Fruit fly (Drosophila melanogaster) whole organism, embryonic: ENCODE data around the gene Unc50.

Experiments
- Antp ChIP-seq: fragments of 200-800 bp; sonication (Bioruptor generic); optimal IDR thresholded peaks from 3 replicates; lab custom pipeline; 2016; ENCODE audit warnings: missing biosample characterization, missing genetic modification characterization
- Atf-2 ChIP-seq: fragments of 200-800 bp; sonication (Bioruptor generic); optimal IDR thresholded peaks from 2 replicates; lab custom pipeline; 2016; ENCODE audit warnings: missing biosample characterization, missing genetic modification characterization
- Atf6 ChIP-seq: fragments of 200-800 bp; sonication (Bioruptor generic); IDR thresholded peaks from 2 replicates; pipeline ENCODE4 v1.3.6; 2022; ENCODE audit warnings: missing biosample characterization, missing genetic modification characterization
- B-H1 ChIP-seq: fragments of 200-800 bp; sonication (Bioruptor generic); IDR thresholded peaks from 3 replicates; pipeline ENCODE4 v1.3.6; 2022; ENCODE audit warnings: missing biosample characterization, missing genetic modification characterization
- B-H2 ChIP-seq: fragments of 200-800 bp; sonication (Bioruptor generic); optimal IDR thresholded peaks from 2 replicates; lab custom pipeline; 2018; ENCODE audit warnings: missing biosample characterization, mild to moderate bottlenecking, missing genetic modification characterization
- CG10366 ChIP-seq: fragments of 200-800 bp; sonication (Bioruptor generic); IDR thresholded peaks from 2 replicates; pipeline ENCODE4 v1.3.6; 2022; ENCODE audit warnings: missing biosample characterization, missing genetic modification characterization
- CG11247 ChIP-seq: fragments of 200-800 bp; sonication (Bioruptor generic); IDR thresholded peaks from 2 replicates; pipeline ENCODE4 v1.3.6; 2022; ENCODE audit warnings: missing biosample characterization, missing genetic modification characterization
- CG14050 ChIP-seq: fragments of 200-800 bp; sonication (Bioruptor generic); IDR thresholded peaks from 3 replicates; pipeline ENCODE4 v1.3.6; 2022; ENCODE audit warnings: missing biosample characterization, missing genetic modification characterization
- CG14710 ChIP-seq: fragments of 200-800 bp; sonication (Bioruptor generic); optimal IDR thresholded peaks from 3 replicates; lab custom pipeline; 2019; ENCODE audit warnings: missing biosample characterization, mild to moderate bottlenecking, missing genetic modification characterization, moderate library complexity
- CG1529 ChIP-seq: fragments of 200-800 bp; sonication (Bioruptor generic); optimal IDR thresholded peaks from 3 replicates; lab custom pipeline; 2018; ENCODE audit warnings: missing biosample characterization, missing genetic modification characterization
- CG16813 ChIP-seq: fragments of 200-800 bp; sonication (Bioruptor generic); IDR thresholded peaks from 3 replicates; pipeline ENCODE4 v1.3.6; 2022; ENCODE audit warnings: missing biosample characterization, missing genetic modification characterization; ENCODE audit not compliant: partially characterized antibody
- CG30403 ChIP-seq: fragments of 200-800 bp; sonication (Bioruptor generic); optimal IDR thresholded peaks from 3 replicates; lab custom pipeline; 2016; ENCODE audit warnings: missing biosample characterization, missing genetic modification characterization
- CG3065 ChIP-seq: fragments of 200-800 bp; sonication (Bioruptor generic); optimal IDR thresholded peaks from 2 replicates; lab custom pipeline; 2016; ENCODE audit warnings: missing biosample characterization, missing genetic modification characterization
- CG4360 ChIP-seq: fragments of 200-800 bp; sonication (Bioruptor generic); IDR thresholded peaks from 2 replicates; pipeline ENCODE4 v1.3.6; 2022; ENCODE audit warnings: missing biosample characterization, missing genetic modification characterization
- CG7556 ChIP-seq: fragments of 200-800 bp; sonication (Bioruptor generic); optimal IDR thresholded peaks from 2 replicates; lab custom pipeline; 2017; ENCODE audit warnings: missing biosample characterization, mild to moderate bottlenecking, missing genetic modification characterization
- CG9609 ChIP-seq: fragments of 200-800 bp; sonication (Bioruptor generic); optimal IDR thresholded peaks from 3 replicates; lab custom pipeline; 2016; ENCODE audit warnings: missing biosample characterization, missing genetic modification characterization
- CkIIα-i1 ChIP-seq: fragments of 200-800 bp; sonication (Bioruptor generic); IDR thresholded peaks from 2 replicates; pipeline ENCODE4 v1.3.6; 2022; ENCODE audit warnings: missing biosample characterization, missing genetic modification characterization
- CoRest ChIP-seq: fragments of 200-800 bp; sonication (Bioruptor generic); optimal IDR thresholded peaks from 3 replicates; lab custom pipeline; 2018; ENCODE audit warnings: missing biosample characterization, mild to moderate bottlenecking, missing genetic modification characterization, moderate library complexity
- Dip2 ChIP-seq: fragments of 200-800 bp; sonication (Bioruptor generic); IDR thresholded peaks from 2 replicates; pipeline ENCODE4 v1.3.6; 2022; ENCODE audit warnings: missing biosample characterization, missing genetic modification characterization
- E2f2 ChIP-seq: fragments of 200-800 bp; sonication (Bioruptor generic); IDR thresholded peaks from 2 replicates; pipeline ENCODE4 v1.3.6; 2022; ENCODE audit warnings: missing biosample characterization, missing genetic modification characterization
- Ets97D ChIP-seq: fragments of 200-800 bp; sonication (Bioruptor generic); optimal IDR thresholded peaks from 3 replicates; lab custom pipeline; 2016; ENCODE audit warnings: missing biosample characterization, missing genetic modification characterization
- Trl ChIP-seq, 3 experiments: fragments of >200 bp in 2 of 3; fragments of 200-800 bp in 1 of 3; sonication (Bioruptor generic) in 1 of 3; optimal IDR thresholded peaks; 2 replicates in 1 of 3; 3 replicates in 2 of 3; lab custom pipeline; 2016 to 2017; ENCODE audit warnings: missing biosample characterization in 1 of 3, missing genetic modification characterization in 1 of 3
- Usf ChIP-seq: fragments of 200-800 bp; sonication (Bioruptor generic); optimal IDR thresholded peaks from 2 replicates; lab custom pipeline; 2017; ENCODE audit warnings: missing genotype, missing biosample characterization, missing genetic modification characterization
- az2 ChIP-seq: fragments of 200-800 bp; sonication (Bioruptor generic); optimal IDR thresholded peaks from 3 replicates; lab custom pipeline; 2016; ENCODE audit warnings: missing biosample characterization, missing genetic modification characterization
- btn ChIP-seq: fragments of 200-800 bp; sonication (Bioruptor generic); optimal IDR thresholded peaks from 2 replicates; lab custom pipeline; 2016; ENCODE audit warnings: missing biosample characterization, missing genetic modification characterization
- cas ChIP-seq: fragments of 200-800 bp; sonication (Bioruptor generic); IDR thresholded peaks from 2 replicates; pipeline ENCODE4 v1.3.6; 2022; ENCODE audit warnings: missing biosample characterization, missing genetic modification characterization
- cato ChIP-seq: fragments of 200-800 bp; sonication (Bioruptor generic); optimal IDR thresholded peaks from 2 replicates; lab custom pipeline; 2016; ENCODE audit warnings: missing biosample characterization, missing genetic modification characterization, borderline replicate concordance
- corto ChIP-seq: fragments of 200-800 bp; sonication (Bioruptor generic); optimal IDR thresholded peaks from 2 replicates; lab custom pipeline; 2016; ENCODE audit warnings: missing biosample characterization, mild to moderate bottlenecking, missing genetic modification characterization, moderate library complexity
- crc ChIP-seq: fragments of 200-800 bp; sonication (Bioruptor generic); optimal IDR thresholded peaks from 2 replicates; lab custom pipeline; 2016; ENCODE audit warnings: missing biosample characterization, missing genetic modification characterization
- dan ChIP-seq: fragments of 200-800 bp; sonication (Bioruptor generic); IDR thresholded peaks from 2 replicates; pipeline ENCODE4 v1.3.6; 2022; ENCODE audit warnings: missing biosample characterization, missing genetic modification characterization
- danr ChIP-seq: fragments of 200-800 bp; sonication (Bioruptor generic); IDR thresholded peaks from 2 replicates; pipeline ENCODE4 v1.3.6; 2022; ENCODE audit warnings: missing biosample characterization, missing genetic modification characterization
- disco-r ChIP-seq: fragments of 200-800 bp; sonication (Bioruptor generic); optimal IDR thresholded peaks from 2 replicates; lab custom pipeline; 2016; ENCODE audit warnings: missing biosample characterization, missing genetic modification characterization
- dpn ChIP-seq, 2 experiments: fragments of 200-800 bp; sonication (Bioruptor generic); optimal IDR thresholded peaks; 3 replicates each; lab custom pipeline; 2016; ENCODE audit warnings: missing biosample characterization in 2 of 2, missing genetic modification characterization in 2 of 2
- fd64A ChIP-seq: fragments of 200-800 bp; sonication (Bioruptor generic); optimal IDR thresholded peaks from 3 replicates; lab custom pipeline; 2018; ENCODE audit warnings: missing biosample characterization, mild to moderate bottlenecking, missing genetic modification characterization
- gcm ChIP-seq: fragments of 200-800 bp; sonication (Bioruptor generic); optimal IDR thresholded peaks from 2 replicates; lab custom pipeline; 2019; ENCODE audit warnings: missing biosample characterization, mild to moderate bottlenecking, missing genetic modification characterization, moderate library complexity
- gro ChIP-seq: fragments of 200-800 bp; sonication (Bioruptor generic); optimal IDR thresholded peaks from 2 replicates; lab custom pipeline; 2016; ENCODE audit warnings: missing biosample characterization, missing genetic modification characterization
- ham ChIP-seq: fragments of 200-800 bp; sonication (Bioruptor generic); IDR thresholded peaks from 2 replicates; pipeline ENCODE4 v1.3.6; 2022; ENCODE audit warnings: missing biosample characterization, missing genetic modification characterization
- klu ChIP-seq: fragments of 200-800 bp; sonication (Bioruptor generic); IDR thresholded peaks from 2 replicates; pipeline ENCODE4 v1.3.6; 2022; ENCODE audit warnings: missing biosample characterization, missing genetic modification characterization
- lab ChIP-seq: fragments of 200-800 bp; sonication (Bioruptor generic); optimal IDR thresholded peaks from 3 replicates; lab custom pipeline; 2017; ENCODE audit warnings: missing biosample characterization, missing genetic modification characterization, mild to moderate bottlenecking, moderate library complexity, missing genetic modification reagents
- luna ChIP-seq: fragments of 200-800 bp; sonication (Bioruptor generic); optimal IDR thresholded peaks from 2 replicates; lab custom pipeline; 2016; ENCODE audit warnings: missing biosample characterization, missing genetic modification characterization
- repo ChIP-seq: fragments of 200-800 bp; sonication (Bioruptor generic); optimal IDR thresholded peaks from 2 replicates; lab custom pipeline; 2016; ENCODE audit warnings: missing biosample characterization, missing genetic modification characterization
- rib ChIP-seq: fragments of 200-800 bp; sonication (Bioruptor generic); IDR thresholded peaks from 2 replicates; pipeline ENCODE4 v1.3.6; 2022; ENCODE audit warnings: missing biosample characterization, missing genetic modification characterization
- row ChIP-seq: fragments of 200-800 bp; sonication (Bioruptor generic); IDR thresholded peaks from 3 replicates; pipeline ENCODE4 v1.3.6; 2022; ENCODE audit warnings: missing biosample characterization, missing genetic modification characterization
- sc ChIP-seq, 3 experiments: fragments of >200 bp in 2 of 3; fragments of 200-800 bp in 1 of 3; sonication (Bioruptor generic) in 1 of 3; optimal IDR thresholded peaks; 2 replicates in 2 of 3; 3 replicates in 1 of 3; lab custom pipeline; 2017; ENCODE audit warnings: mild to moderate bottlenecking in 1 of 3, missing biosample characterization in 1 of 3, missing genetic modification characterization in 1 of 3, missing genetic modification reagents in 1 of 3
- sima ChIP-seq: fragments of 200-800 bp; sonication (Bioruptor generic); optimal IDR thresholded peaks from 2 replicates; lab custom pipeline; 2016; ENCODE audit warnings: missing biosample characterization, missing genetic modification characterization
- slbo ChIP-seq: fragments of 200-800 bp; sonication (Bioruptor generic); IDR thresholded peaks from 2 replicates; pipeline ENCODE4 v1.3.6; 2022; ENCODE audit warnings: missing biosample characterization, missing genetic modification characterization
- tin ChIP-seq: fragments of 200-800 bp; sonication (Bioruptor generic); optimal IDR thresholded peaks from 3 replicates; lab custom pipeline; 2016; ENCODE audit warnings: missing biosample characterization, missing genetic modification characterization
- ttk ChIP-seq: fragments of 200-800 bp; sonication (Bioruptor generic); IDR thresholded peaks from 2 replicates; pipeline ENCODE4 v2.1.2; 2022; ENCODE audit warnings: missing biosample characterization, missing genetic modification characterization
- tx ChIP-seq: fragments of 200-800 bp; sonication (Bioruptor generic); optimal IDR thresholded peaks from 2 replicates; lab custom pipeline; 2016; ENCODE audit warnings: missing biosample characterization, missing genetic modification characterization
- wor ChIP-seq: fragments of 200-800 bp; sonication (Bioruptor generic); IDR thresholded peaks from 2 replicates; pipeline ENCODE4 v1.3.6; 2022; ENCODE audit warnings: missing biosample characterization, missing genetic modification characterization

Gene Unc50

dm6 chr3R:8659200-8659897 lies 17.1 kb downstream of the Unc50 start (continued):
- TF ChIP-seq dpn (GFP tag; optimal IDR thresholded peaks at IDR 0.05; lab: Kevin White, UChicago) (peak; percentile 36 to 57), sima (no peak), fd64A (GFP tag; lab: Kevin White, UChicago) (peak; percentile 29), ttk (GFP tag; lab: Robert Waterston, UW) (peak; percentile 28; the same call in 1 of the 2 replicates), Antp (GFP tag; lab: Kevin White, UChicago) (peak; percentile 33), CG9609 (GFP tag; lab: Kevin White, UChicago) (peak; percentile 48), dan (no peak), sc (optimal IDR thresholded peaks at IDR 0.05; lab: Kevin White, UChicago) (no peak), sc (GFP tag; optimal IDR thresholded peaks at IDR 0.05; lab: Kevin White, UChicago) (no peak), ham (GFP tag; lab: Robert Waterston, UW) (no peak), az2 (GFP tag; lab: Kevin White, UChicago) (peak; percentile 44), slbo (peak; percentile 64), CoRest (tag; lab: Kevin White, UChicago) (peak; percentile 65), corto (no peak), CG14710 (peak; percentile 15), CG14050 (GFP tag; lab: Robert Waterston, UW) (no peak), gcm (GFP tag; lab: Kevin White, UChicago) (no peak), Atf6 (GFP tag; lab: Robert Waterston, UW) (peak; percentile 73), tin (GFP tag; lab: Kevin White, UChicago) (peak; percentile 16), klu (GFP tag; lab: Robert Waterston, UW) (no peak), CkIIα-i1 (GFP tag; lab: Robert Waterston, UW) (no peak), Dip2 (GFP tag; lab: Robert Waterston, UW) (no peak), Ets97D (GFP tag; lab: Kevin White, UChicago) (peak; percentile 20), CG10366 (GFP tag; lab: Robert Waterston, UW) (0 out of 2 replicates have a peak, but pooled peaks have one; percentile 16), E2f2 (peak; percentile 24; the same call in 1 of the 2 replicates), CG1529 (GFP tag; lab: Kevin White, UChicago) (no peak), repo (GFP tag; lab: Kevin White, UChicago) (peak; percentile 26), CG4360 (GFP tag; lab: Robert Waterston, UW) (0 out of 2 replicates have a peak, but pooled peaks have one; percentile 12), rib (GFP tag; lab: Robert Waterston, UW) (peak; percentile 74), wor (GFP tag; lab: Robert Waterston, UW) (no peak), lab (GFP tag; lab: Kevin White, UChicago) (peak; percentile 78), cato (GFP tag; lab: Kevin White, UChicago) (no peak), cas (GFP tag; lab: Robert Waterston, UW) (0 out of 2 replicates have a peak, but pooled peaks have one; percentile 56), B-H2 (GFP tag; lab: Kevin White, UChicago) (peak; percentile 68), CG16813 (no peak), CG3065 (GFP tag; lab: Kevin White, UChicago) (no peak), danr (GFP tag; lab: Robert Waterston, UW) (no peak), Usf (GFP tag; lab: Kevin White, UChicago) (peak; percentile 19), disco-r (GFP tag; lab: Kevin White, UChicago) (peak; percentile 31), Trl (optimal IDR thresholded peaks at IDR 0.05; lab: Kevin White, UChicago) (peak; percentile 26 to 34), Trl (GFP tag; optimal IDR thresholded peaks at IDR 0.05; lab: Kevin White, UChicago) (peak; percentile 53), tx (GFP tag; lab: Kevin White, UChicago) (peak; percentile 6), luna (peak; percentile 5), Atf-2 (no peak), row (peak; percentile 82), CG11247 (GFP tag; lab: Robert Waterston, UW) (no peak), btn (GFP tag; lab: Kevin White, UChicago) (no peak), CG30403 (GFP tag; lab: Kevin White, UChicago) (peak; percentile 65), gro (GFP tag; lab: Kevin White, UChicago) (peak; percentile 35), CG7556 (peak; percentile 59), B-H1 (GFP tag; lab: Robert Waterston, UW) (peak; percentile 20; the same call in 1 of the 3 replicates), crc (peak; percentile 22)
